Worm (Caenorhabditis elegans) whole organism, late embryonic: Measurements from ENCODE around the gene T06D4.6.

Experiments
- elt-2 ChIP-seq: sonication (generic microtip); optimal IDR thresholded peaks from 2 replicates; lab custom pipeline; 2016; ENCODE audit warnings: missing genetic modification reagents, missing genetic modification characterization, missing compliant biosample characterization
- nfya-1 ChIP-seq: sonication (generic microtip); optimal IDR thresholded peaks from 2 replicates; lab custom pipeline; 2017; ENCODE audit warnings: missing genetic modification characterization, mild to moderate bottlenecking, missing compliant biosample characterization, antibody characterized with exemption, moderate library complexity

- no peak for TF ChIP-seq elt-2 (tag; lab: Kevin White, UChicago)
- TF ChIP-seq nfya-1 (tag; lab: Kevin White, UChicago), result peak; percentile 8
Measured at ce11 chrII:3428158-3428704, 40.8 kb upstream of the T06D4.6 start.
